Worm (Caenorhabditis elegans) whole organism, L4/young adult: ENCODE measurements around the gene alfa-1.

Experiments
- W03F9.2 ChIP-seq: fragments of 150-350 bp; optimal IDR thresholded peaks from 2 replicates; lab custom pipeline; 2014; ENCODE audit warnings: missing biosample characterization, missing genetic modification characterization
- dao-5 ChIP-seq: sonication (generic microtip); optimal IDR thresholded peaks from 2 replicates; lab custom pipeline; 2016; ENCODE audit warnings: missing genotype, missing genetic modification characterization, moderate library complexity, missing compliant biosample characterization
- him-1 ChIP-seq: sonication (generic microtip); optimal IDR thresholded peaks from 2 replicates; lab custom pipeline; 2016; ENCODE audit warnings: missing genotype, missing genetic modification reagents, missing genetic modification characterization, missing compliant biosample characterization

alfa-1 gene

ce11 chrII:7618212-7618611, 44.1 kb downstream of the alfa-1 start:
- no peak for TF ChIP-seq W03F9.2
- TF ChIP-seq him-1 (tag; lab: Kevin White, UChicago) = no peak
- no peak for TF ChIP-seq dao-5 (tag; lab: Kevin White, UChicago)

- no peak for TF ChIP-seq dao-5 (tag; lab: Kevin White, UChicago)
- TF ChIP-seq W03F9.2 = no peak
- TF ChIP-seq him-1 (tag; lab: Kevin White, UChicago) = no peak
Observed at ce11 chrII:7616141-7616540, 46.2 kb downstream of the alfa-1 start, which contains the start of gene cdc-42. TSS of gene cdc-42 (plus strand) at chrII:7616452.

- TF ChIP-seq him-1 (tag; lab: Kevin White, UChicago) (no peak), W03F9.2 (no peak), dao-5 (tag; lab: Kevin White, UChicago) (no peak)
Observed at ce11 chrII:7615318-7615891, 46.9 kb downstream of the alfa-1 start.

ce11 chrII:7614334-7614733, 48.0 kb downstream of the alfa-1 start:
- TF ChIP-seq W03F9.2 (no peak), him-1 (tag; lab: Kevin White, UChicago) (no peak), dao-5 (tag; lab: Kevin White, UChicago) (no peak)

ce11 chrII:7613241-7613782, 49.0 kb downstream of the alfa-1 start, which contains the start of the genes oig-4 and R07G3.7:
TSS of gene oig-4 (plus strand) at chrII:7613541.
TSS of gene R07G3.7 (minus strand) at chrII:7613732.
- TF ChIP-seq dao-5 (tag; lab: Kevin White, UChicago) (no peak), him-1 (tag; lab: Kevin White, UChicago) (no peak), W03F9.2 (no peak)
